Worm (Caenorhabditis elegans): ENCODE results near the gene arrd-4.

ce11 chrII:9787395-9788152 is 50.5 kb downstream of the arrd-4 start, which contains the start of gene cyp-13A2:
- no peak for TF ChIP-seq nhr-12 (tag; optimal IDR thresholded peaks at IDR 0.05)
- TF ChIP-seq blmp-1 (tag; optimal IDR thresholded peaks at IDR 0.05): no peak
- no peak for TF ChIP-seq hlh-1 (tag; optimal IDR thresholded peaks at IDR 0.05)
- peak; percentile 23 for TF ChIP-seq unc-62 (GFP tag; optimal IDR thresholded peaks at IDR 0.05)
- TF ChIP-seq unc-39 (tag; optimal IDR thresholded peaks at IDR 0.05): no peak
- TF ChIP-seq snpc-4 (tag; optimal IDR thresholded peaks at IDR 0.05): no peak
- TF ChIP-seq nhr-28 (tag; optimal IDR thresholded peaks at IDR 0.05): no peak
- no peak for TF ChIP-seq drap-1 (GFP tag; optimal IDR thresholded peaks at IDR 0.05)
- no peak for TF ChIP-seq lsy-2 (tag; optimal IDR thresholded peaks at IDR 0.05)
- TF ChIP-seq pha-4 (tag; optimal IDR thresholded peaks at IDR 0.05): no peak
- TF ChIP-seq elt-3 (tag; optimal IDR thresholded peaks at IDR 0.05): no peak
